Fruit fly (Drosophila melanogaster) whole organism, embryonic: Measurements from ENCODE around the gene drl.

Source experiments
- CG17612 ChIP-seq: fragments of 200-800 bp; sonication (Bioruptor generic); IDR thresholded peaks from 2 replicates; pipeline ENCODE4 v1.3.6; 2022; ENCODE audit warnings: missing biosample characterization, missing genetic modification characterization
- CG4854 ChIP-seq: fragments of 200-800 bp; sonication (Bioruptor generic); optimal IDR thresholded peaks from 2 replicates; lab custom pipeline; 2016; ENCODE audit warnings: missing biosample characterization, missing genetic modification characterization, inconsistent platforms
- CG7786 ChIP-seq: fragments of 200-800 bp; sonication (Bioruptor generic); optimal IDR thresholded peaks from 2 replicates; lab custom pipeline; 2016; ENCODE audit warnings: missing biosample characterization, missing genetic modification characterization
- D ChIP-seq, 2 experiments: fragments of 200-800 bp in 1 of 2; fragments of >200 bp in 1 of 2; sonication (Bioruptor generic) in 1 of 2; optimal IDR thresholded peaks; 2 replicates in 1 of 2; 3 replicates in 1 of 2; lab custom pipeline; 2017; ENCODE audit warnings: mild to moderate bottlenecking in 1 of 2, missing biosample characterization in 1 of 2, missing genetic modification characterization in 1 of 2, missing genetic modification reagents in 1 of 2
- E2f2 ChIP-seq: fragments of 200-800 bp; sonication (Bioruptor generic); IDR thresholded peaks from 2 replicates; pipeline ENCODE4 v1.3.6; 2022; ENCODE audit warnings: missing biosample characterization, missing genetic modification characterization
- HLHmδ ChIP-seq: fragments of 200-800 bp; sonication (Bioruptor generic); optimal IDR thresholded peaks from 2 replicates; lab custom pipeline; 2018; ENCODE audit warnings: missing biosample characterization, mild to moderate bottlenecking, missing genetic modification characterization, moderate library complexity
- Mes4 ChIP-seq: fragments of 200-800 bp; sonication (Bioruptor generic); optimal IDR thresholded peaks from 2 replicates; lab custom pipeline; 2016; ENCODE audit warnings: missing biosample characterization, missing genetic modification characterization
- Neu2 ChIP-seq: fragments of 200-800 bp; sonication (Bioruptor generic); optimal IDR thresholded peaks from 3 replicates; lab custom pipeline; 2016; ENCODE audit warnings: missing biosample characterization, missing genetic modification characterization, borderline replicate concordance
- Opbp ChIP-seq: fragments of 200-800 bp; sonication (Bioruptor generic); IDR thresholded peaks from 3 replicates; pipeline ENCODE4 v1.3.6; 2022; ENCODE audit warnings: missing biosample characterization, missing genetic modification characterization; ENCODE audit not compliant: partially characterized antibody
- psq ChIP-seq: fragments of 200-800 bp; sonication (Bioruptor generic); optimal IDR thresholded peaks from 2 replicates; lab custom pipeline; 2017; ENCODE audit warnings: missing biosample characterization, missing genetic modification characterization

DNA sequence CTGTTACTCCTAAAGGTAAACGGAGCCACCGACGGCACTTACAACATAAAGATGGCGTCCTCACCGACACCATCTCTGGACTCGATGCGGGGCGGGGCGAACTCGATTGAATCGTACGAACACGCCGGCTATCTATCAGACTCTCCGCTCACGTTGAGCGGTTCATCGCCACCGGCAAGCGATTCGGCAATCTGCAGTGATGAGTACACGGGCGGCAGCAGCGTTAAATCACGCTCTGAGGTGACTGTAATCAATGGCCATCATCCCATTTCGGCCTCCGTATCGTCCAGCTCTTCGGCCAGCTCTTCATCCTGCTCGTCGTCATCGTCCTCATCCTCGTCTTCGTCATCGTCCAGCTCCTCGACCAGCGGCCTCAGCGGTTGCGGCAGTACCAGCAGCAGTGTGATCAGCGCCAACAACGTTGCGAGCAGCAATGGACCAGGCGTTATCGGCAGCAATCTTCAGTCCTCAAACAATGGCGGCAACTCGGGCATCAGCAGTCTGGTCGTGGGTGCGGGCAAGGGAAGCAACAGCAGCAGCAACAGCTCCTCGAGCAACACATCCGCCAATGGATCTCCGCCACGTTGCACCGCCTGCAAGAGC is 21.9 kb upstream of the drl start:
- TF ChIP-seq Opbp (GFP tag; lab: Robert Waterston, UW) (no peak), psq (GFP tag; lab: Kevin White, UChicago) (no peak), CG4854 (GFP tag; lab: Kevin White, UChicago) (no peak), CG17612 (GFP tag; lab: Robert Waterston, UW) (no peak), HLHmδ (GFP tag; lab: Kevin White, UChicago) (no peak), CG7786 (no peak), D (optimal IDR thresholded peaks at IDR 0.05; lab: Kevin White, UChicago) (no peak), D (GFP tag; optimal IDR thresholded peaks at IDR 0.05; lab: Kevin White, UChicago) (no peak), Mes4 (GFP tag; lab: Kevin White, UChicago) (no peak), E2f2 (no peak), Neu2 (GFP tag; lab: Kevin White, UChicago) (no peak)
